Worm (Caenorhabditis elegans): ENCODE measurements around the gene F35G12.12.

F35G12.12 gene

DNA sequence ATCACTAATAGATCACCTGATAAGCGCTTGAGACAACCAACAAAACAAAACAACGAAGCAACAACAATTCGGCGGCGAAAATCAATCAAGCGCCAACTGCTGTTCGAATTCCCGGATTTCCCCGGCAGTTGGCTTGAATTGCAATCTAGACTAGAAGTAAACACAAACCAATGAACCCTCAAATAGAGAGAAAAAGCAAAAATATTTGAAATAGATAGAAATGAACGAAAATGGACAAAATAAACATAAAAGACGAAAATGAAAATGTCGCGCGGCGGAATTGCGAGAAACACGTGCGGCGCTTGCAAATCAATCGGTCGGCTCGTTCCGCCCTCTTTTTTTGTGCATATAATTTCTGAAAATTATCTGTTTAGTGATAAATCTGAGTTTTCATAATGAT, 13.1 kb upstream of the F35G12.12 start, which contains the start of gene idhg-1 (continued):
- TF ChIP-seq lin-13 (GFP tag; optimal IDR thresholded peaks at IDR 0.05) (peak; percentile 41), ama-1 (optimal IDR thresholded peaks at IDR 0.05) (no peak), pax-3 (tag; optimal IDR thresholded peaks at IDR 0.05) (peak; percentile 7), nhr-237 (tag; optimal IDR thresholded peaks at IDR 0.05) (no peak), nhr-12 (tag; optimal IDR thresholded peaks at IDR 0.05) (no peak), ceh-63 (GFP tag; optimal IDR thresholded peaks at IDR 0.05) (no peak), elt-2 (tag; optimal IDR thresholded peaks at IDR 0.05) (peak; percentile 67), nhr-71 (tag; optimal IDR thresholded peaks at IDR 0.05) (peak; percentile 80), skn-1 (tag; optimal IDR thresholded peaks at IDR 0.05) (peak; percentile 49), aly-2 (tag; optimal IDR thresholded peaks at IDR 0.05) (no peak), sptf-1 (tag; optimal IDR thresholded peaks at IDR 0.05) (no peak), nhr-20 (tag; optimal IDR thresholded peaks at IDR 0.05) (peak; percentile 72), vab-15 (tag; optimal IDR thresholded peaks at IDR 0.05) (peak; percentile 3), lir-3 (tag; optimal IDR thresholded peaks at IDR 0.05; ENCODE audit: poor library complexity) (peak; percentile 63), nhr-28 (tag; optimal IDR thresholded peaks at IDR 0.05) (no peak), swsn-7 (tag; optimal IDR thresholded peaks at IDR 0.05) (peak; percentile 84), unc-86 (tag; optimal IDR thresholded peaks at IDR 0.05) (peak; percentile 64), egl-27 (tag; optimal IDR thresholded peaks at IDR 0.05) (no peak), nhr-47 (tag; optimal IDR thresholded peaks at IDR 0.05) (peak; percentile 76), fkh-10 (GFP tag; optimal IDR thresholded peaks at IDR 0.05) (no peak), lin-35 (GFP tag; optimal IDR thresholded peaks at IDR 0.05) (peak; percentile 19 to 63), elt-3 (tag; optimal IDR thresholded peaks at IDR 0.05) (peak in 1 of 6 experiments; percentile 23), blmp-1 (tag; optimal IDR thresholded peaks at IDR 0.05) (peak; percentile 33)

DNA sequence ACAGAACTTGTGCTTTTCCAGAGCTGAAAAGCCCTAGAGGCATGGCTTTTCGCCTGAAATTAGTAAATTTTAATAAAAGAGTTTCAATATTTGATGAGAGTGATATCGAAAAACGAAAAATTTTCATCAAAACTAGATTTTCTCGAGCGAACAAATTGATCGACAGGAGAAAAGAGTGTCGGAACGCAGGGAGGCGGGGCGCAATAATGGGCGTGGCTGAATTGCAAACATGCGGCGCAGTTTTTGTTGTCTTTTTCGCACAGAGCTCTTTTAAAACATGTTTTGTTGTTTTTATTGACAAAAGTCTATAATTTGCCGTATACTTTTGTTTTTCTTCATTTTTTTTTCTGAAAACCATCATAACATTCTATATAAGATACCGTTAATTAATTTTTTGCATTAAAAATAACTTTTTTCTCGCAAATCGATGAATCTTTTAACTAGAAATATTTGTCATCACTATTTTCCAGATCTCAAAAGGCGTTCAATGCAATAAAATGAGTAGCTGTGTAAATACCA, 3.2 kb upstream of the F35G12.12 start, which contains the start of the genes sel-5 and wdr-48:
Gene sel-5, minus strand, starts transcription at position 53 of the 519 bp plus-strand sequence.
Gene wdr-48, plus strand, starts transcription at position 469 of the 519 bp plus-strand sequence.
- TF ChIP-seq efl-1 (optimal IDR thresholded peaks at IDR 0.05) (peak; percentile 19 to 40), efl-1 (GFP tag; optimal IDR thresholded peaks at IDR 0.05 in 1 of 2) (peak; percentile 60 to 95), efl-3 (GFP tag; optimal IDR thresholded peaks at IDR 0.05) (no peak), nhr-84 (tag; optimal IDR thresholded peaks at IDR 0.05) (no peak), xbp-1 (tag; optimal IDR thresholded peaks at IDR 0.05) (peak; percentile 20), dpl-1 (GFP tag; optimal IDR thresholded peaks at IDR 0.05) (peak; percentile 39 to 62 (median 43)), snu-23 (GFP tag; optimal IDR thresholded peaks at IDR 0.05) (peak; percentile 35), nhr-237 (tag; optimal IDR thresholded peaks at IDR 0.05) (no peak), egl-13 (tag; optimal IDR thresholded peaks at IDR 0.05) (no peak), unc-30 (tag; optimal IDR thresholded peaks at IDR 0.05) (no peak), sox-4 (tag; optimal IDR thresholded peaks at IDR 0.05) (no peak), lsy-2 (tag; optimal IDR thresholded peaks at IDR 0.05) (peak; percentile 53 to 59), mep-1 (tag; optimal IDR thresholded peaks at IDR 0.05) (peak; percentile 37), rnt-1 (tag; optimal IDR thresholded peaks at IDR 0.05) (peak; percentile 39), nhr-19 (GFP tag; conservative IDR thresholded peaks at IDR 0.05) (no peak), unc-98 (GFP tag; IDR thresholded peaks at IDR 0.05) (no peak), elt-2 (tag; optimal IDR thresholded peaks at IDR 0.05) (no peak), C16A3.4 (tag; optimal IDR thresholded peaks at IDR 0.05) (peak; percentile 12), skn-1 (tag; optimal IDR thresholded peaks at IDR 0.05) (peak; percentile 55), ceh-90 (tag; optimal IDR thresholded peaks at IDR 0.05) (no peak), elt-3 (tag; optimal IDR thresholded peaks at IDR 0.05) (peak in 1 of 6 experiments; percentile 23), ama-1 (optimal IDR thresholded peaks at IDR 0.05) (no peak), nhr-71 (tag; optimal IDR thresholded peaks at IDR 0.05) (peak; percentile 33), snpc-4 (tag; optimal IDR thresholded peaks at IDR 0.05) (no peak), lin-35 (GFP tag; optimal IDR thresholded peaks at IDR 0.05) (peak; percentile 25 to 53), ceh-82 (tag; optimal IDR thresholded peaks at IDR 0.05) (peak in 1 of 3 experiments; percentile 18), F16B12.6 (tag; optimal IDR thresholded peaks at IDR 0.05) (peak; percentile 42), nhr-77 (tag; optimal IDR thresholded peaks at IDR 0.05) (no peak), hlh-17 (GFP tag; optimal IDR thresholded peaks at IDR 0.05; ENCODE audit: borderline replicate concordance) (no peak), blmp-1 (tag; optimal IDR thresholded peaks at IDR 0.05) (peak; percentile 60), nhr-20 (tag; optimal IDR thresholded peaks at IDR 0.05) (peak; percentile 36), hlh-4 (tag; optimal IDR thresholded peaks at IDR 0.05) (no peak), nhr-85 (tag) (no peak), nhr-47 (tag; optimal IDR thresholded peaks at IDR 0.05) (peak; percentile 39), aha-1 (tag; optimal IDR thresholded peaks at IDR 0.05) (no peak), lin-15B (tag; optimal IDR thresholded peaks at IDR 0.05) (no peak)
